Fruit fly (Drosophila melanogaster): ENCODE results near the gene Pcd.

The Pcd gene

dm6 chr3R:29756153-29756552 is 33.2 kb downstream of the Pcd start:
- TF ChIP-seq CG10348 (GFP tag; IDR thresholded peaks at IDR 0.05): no peak
- TF ChIP-seq CG4496 (GFP tag; IDR thresholded peaks at IDR 0.05): no peak
- no peak for TF ChIP-seq CG12605 (GFP tag; IDR thresholded peaks at IDR 0.05)
- no peak for TF ChIP-seq CG32121 (GFP tag; IDR thresholded peaks at IDR 0.05)
- TF ChIP-seq CG8159 (tag; optimal IDR thresholded peaks at IDR 0.05): no peak
- TF ChIP-seq D1 (tag; optimal IDR thresholded peaks at IDR 0.05): no peak
- no peak for TF ChIP-seq CG34367 (tag; optimal IDR thresholded peaks at IDR 0.05)
- no peak for TF ChIP-seq Ets98B (GFP tag; IDR thresholded peaks at IDR 0.05)
- no peak for TF ChIP-seq CG8301 (tag; optimal IDR thresholded peaks at IDR 0.05)
- TF ChIP-seq gl (tag; optimal IDR thresholded peaks at IDR 0.05): no peak
- no peak for TF ChIP-seq rn (GFP tag; IDR thresholded peaks at IDR 0.05)
- TF ChIP-seq fd96Ca (GFP tag; IDR thresholded peaks at IDR 0.05): no peak
- TF ChIP-seq CG14655 (GFP tag; optimal IDR thresholded peaks at IDR 0.05): no peak
- no peak for TF ChIP-seq CG15710 (tag; optimal IDR thresholded peaks at IDR 0.05)
- no peak for TF ChIP-seq Pif1A (GFP tag; optimal IDR thresholded peaks at IDR 0.05)
- no peak for TF ChIP-seq Pif1B (GFP tag; optimal IDR thresholded peaks at IDR 0.05)
- no peak for TF ChIP-seq CG17806 (tag; optimal IDR thresholded peaks at IDR 0.05)

dm6 chr3R:29757226-29757625 is 34.3 kb downstream of the Pcd start:
- TF ChIP-seq CG17806 (tag; optimal IDR thresholded peaks at IDR 0.05): no peak
- peak; percentile 36; the same call in 2 of the 3 replicates for TF ChIP-seq CG4496 (GFP tag; IDR thresholded peaks at IDR 0.05)
- TF ChIP-seq Ets98B (GFP tag; IDR thresholded peaks at IDR 0.05): peak; percentile 37; the same call in 1 of the 2 replicates
- no peak for TF ChIP-seq CG15710 (tag; optimal IDR thresholded peaks at IDR 0.05)
- TF ChIP-seq CG13204 (GFP tag; optimal IDR thresholded peaks at IDR 0.05): peak; percentile 83
- peak; percentile 74 for TF ChIP-seq gl (tag; optimal IDR thresholded peaks at IDR 0.05)
- TF ChIP-seq Pif1A (GFP tag; optimal IDR thresholded peaks at IDR 0.05): peak; percentile 62
- TF ChIP-seq Pif1B (GFP tag; optimal IDR thresholded peaks at IDR 0.05): no peak
- peak; percentile 49 for TF ChIP-seq fd96Ca (GFP tag; IDR thresholded peaks at IDR 0.05)
- peak; percentile 40 for TF ChIP-seq CG12605 (GFP tag; IDR thresholded peaks at IDR 0.05)
- TF ChIP-seq EcR (GFP tag; optimal IDR thresholded peaks at IDR 0.05): peak; percentile 35
- TF ChIP-seq rn (GFP tag; IDR thresholded peaks at IDR 0.05): 0 out of 2 replicates have a peak, but pooled peaks have one; percentile 18
- peak; percentile 52 for TF ChIP-seq CG34367 (tag; optimal IDR thresholded peaks at IDR 0.05)
- no peak for TF ChIP-seq CG10348 (GFP tag; IDR thresholded peaks at IDR 0.05)

dm6 chr3R:29757681-29758080 is 34.7 kb downstream of the Pcd start:
- TF ChIP-seq CG9948 (tag; optimal IDR thresholded peaks at IDR 0.05) (peak; percentile 34), Pif1B (GFP tag; optimal IDR thresholded peaks at IDR 0.05) (peak; percentile 47), fd96Ca (GFP tag; IDR thresholded peaks at IDR 0.05) (peak; percentile 72), Pif1A (GFP tag; optimal IDR thresholded peaks at IDR 0.05) (no peak), Snoo (tag; optimal IDR thresholded peaks at IDR 0.05) (peak; percentile 5), CG15710 (tag; optimal IDR thresholded peaks at IDR 0.05) (peak; percentile 38), Ets98B (GFP tag; IDR thresholded peaks at IDR 0.05) (peak; percentile 38), EcR (GFP tag; optimal IDR thresholded peaks at IDR 0.05) (no peak), CG14655 (GFP tag; optimal IDR thresholded peaks at IDR 0.05) (peak; percentile 63), CG32121 (GFP tag; IDR thresholded peaks at IDR 0.05) (peak; percentile 37), CG8159 (tag; optimal IDR thresholded peaks at IDR 0.05) (peak; percentile 53), CG34367 (tag; optimal IDR thresholded peaks at IDR 0.05) (no peak), CG17806 (tag; optimal IDR thresholded peaks at IDR 0.05) (peak; percentile 42), CG4496 (GFP tag; IDR thresholded peaks at IDR 0.05) (peak; percentile 71), D1 (tag; optimal IDR thresholded peaks at IDR 0.05) (peak; percentile 10), CG10348 (GFP tag; IDR thresholded peaks at IDR 0.05) (no peak), rn (GFP tag; IDR thresholded peaks at IDR 0.05) (no peak), CG8301 (tag; optimal IDR thresholded peaks at IDR 0.05) (peak; percentile 55), CG13204 (GFP tag; optimal IDR thresholded peaks at IDR 0.05) (no peak), gl (tag; optimal IDR thresholded peaks at IDR 0.05) (no peak), CG12605 (GFP tag; IDR thresholded peaks at IDR 0.05) (no peak)

dm6 chr3R:29758129-29758733 is 35.3 kb downstream of the Pcd start:
- TF ChIP-seq D1 (tag; optimal IDR thresholded peaks at IDR 0.05) (no peak), CG8159 (tag; optimal IDR thresholded peaks at IDR 0.05) (peak; percentile 57), CG10348 (GFP tag; IDR thresholded peaks at IDR 0.05) (0 out of 2 replicates have a peak, but pooled peaks have one; percentile 41), rn (GFP tag; IDR thresholded peaks at IDR 0.05) (peak; percentile 58), CG17806 (tag; optimal IDR thresholded peaks at IDR 0.05) (peak; percentile 46), CG4496 (GFP tag; IDR thresholded peaks at IDR 0.05) (peak; percentile 84), gl (tag; optimal IDR thresholded peaks at IDR 0.05) (no peak), fd96Ca (GFP tag; IDR thresholded peaks at IDR 0.05) (peak; percentile 61; the same call in 2 of the 3 replicates), CG14655 (GFP tag; optimal IDR thresholded peaks at IDR 0.05) (peak; percentile 38), EcR (GFP tag; optimal IDR thresholded peaks at IDR 0.05) (no peak), CG15710 (tag; optimal IDR thresholded peaks at IDR 0.05) (peak; percentile 24), Snoo (tag; optimal IDR thresholded peaks at IDR 0.05) (peak; percentile 35), CG32121 (GFP tag; IDR thresholded peaks at IDR 0.05) (peak; percentile 83), Pif1A (GFP tag; optimal IDR thresholded peaks at IDR 0.05) (peak; percentile 60), CG12605 (GFP tag; IDR thresholded peaks at IDR 0.05) (peak; percentile 66), CG8301 (tag; optimal IDR thresholded peaks at IDR 0.05) (peak; percentile 61), Ets98B (GFP tag; IDR thresholded peaks at IDR 0.05) (peak; percentile 80), Pif1B (GFP tag; optimal IDR thresholded peaks at IDR 0.05) (peak; percentile 19), CG34367 (tag; optimal IDR thresholded peaks at IDR 0.05) (peak; percentile 18), CG13204 (GFP tag; optimal IDR thresholded peaks at IDR 0.05) (no peak), CG9948 (tag; optimal IDR thresholded peaks at IDR 0.05) (peak; percentile 50)

- no peak for TF ChIP-seq CG17806 (tag; optimal IDR thresholded peaks at IDR 0.05)
- TF ChIP-seq Ets98B (GFP tag; IDR thresholded peaks at IDR 0.05): no peak
- no peak for TF ChIP-seq CG32121 (GFP tag; IDR thresholded peaks at IDR 0.05)
- no peak for TF ChIP-seq CG13204 (GFP tag; optimal IDR thresholded peaks at IDR 0.05)
- no peak for TF ChIP-seq EcR (GFP tag; optimal IDR thresholded peaks at IDR 0.05)
- TF ChIP-seq CG10348 (GFP tag; IDR thresholded peaks at IDR 0.05): no peak
- no peak for TF ChIP-seq CG8159 (tag; optimal IDR thresholded peaks at IDR 0.05)
- TF ChIP-seq rn (GFP tag; IDR thresholded peaks at IDR 0.05): no peak
- no peak for TF ChIP-seq fd96Ca (GFP tag; IDR thresholded peaks at IDR 0.05)
- TF ChIP-seq CG14655 (GFP tag; optimal IDR thresholded peaks at IDR 0.05): no peak
- TF ChIP-seq Pif1B (GFP tag; optimal IDR thresholded peaks at IDR 0.05): no peak
- TF ChIP-seq CG34367 (tag; optimal IDR thresholded peaks at IDR 0.05): no peak
- no peak for TF ChIP-seq Pif1A (GFP tag; optimal IDR thresholded peaks at IDR 0.05)
Measured at dm6 chr3R:29758734-29759131, 35.8 kb downstream of the Pcd start.
